Worm (Caenorhabditis elegans): ENCODE measurements around the gene dhs-25.

DNA sequence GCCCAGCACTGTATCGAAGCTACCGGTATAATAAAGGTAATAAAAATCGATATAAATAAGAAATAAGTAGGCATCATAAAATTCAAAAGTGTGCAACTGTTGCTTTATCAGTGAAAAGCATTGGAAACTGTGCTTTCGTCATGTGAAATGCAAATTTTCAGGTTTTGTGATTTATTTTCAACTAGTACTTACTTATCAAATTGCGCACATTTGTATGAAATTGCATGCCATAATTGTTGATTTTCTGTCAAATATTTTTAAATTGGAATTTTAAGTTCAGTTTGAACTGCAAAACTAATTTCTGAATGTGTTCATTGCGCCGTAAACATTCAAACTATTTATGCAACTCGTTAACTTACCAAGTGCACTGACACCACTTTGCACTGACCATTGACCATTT is 614 bp upstream of the dhs-25 start, which contains the start of gene D1005.4:
- no peak for TF ChIP-seq ztf-11 (tag; optimal IDR thresholded peaks at IDR 0.05)
- TF ChIP-seq elt-3 (tag; optimal IDR thresholded peaks at IDR 0.05): no peak
- TF ChIP-seq nhr-11 (tag; optimal IDR thresholded peaks at IDR 0.05): no peak
- no peak for TF ChIP-seq efl-1 (optimal IDR thresholded peaks at IDR 0.05)
- TF ChIP-seq efl-1 (GFP tag; optimal IDR thresholded peaks at IDR 0.05 in 1 of 2): no peak
- no peak for TF ChIP-seq lin-35 (GFP tag; optimal IDR thresholded peaks at IDR 0.05)
